Worm (Caenorhabditis elegans) whole organism, L1 larva: Measurements from ENCODE around the gene ets-5.

Experiments used
- C16A3.4 ChIP-seq: fragments of 150-350 bp; optimal IDR thresholded peaks from 2 replicates; lab custom pipeline; 2014; ENCODE audit warnings: missing biosample characterization, missing genetic modification characterization
- lin-35 ChIP-seq, 2 experiments: fragments of 150-350 bp; optimal IDR thresholded peaks; 2 replicates each; lab custom pipeline; 2014; ENCODE audit warnings: missing biosample characterization in 2 of 2, missing genetic modification characterization in 2 of 2, missing genetic modification reagents in 2 of 2
- lin-39 ChIP-seq: fragments of 150-350 bp; optimal IDR thresholded peaks from 2 replicates; lab custom pipeline; 2014; ENCODE audit warnings: missing biosample characterization, missing genetic modification reagents, missing genetic modification characterization
- mep-1 ChIP-seq: fragments of 150-350 bp; optimal IDR thresholded peaks from 2 replicates; lab custom pipeline; 2014; ENCODE audit warnings: missing biosample characterization, missing genetic modification characterization
- nhr-28 ChIP-seq: fragments of 150-350 bp; optimal IDR thresholded peaks from 2 replicates; lab custom pipeline; 2014; ENCODE audit warnings: missing biosample characterization, missing genetic modification characterization
- nhr-47 ChIP-seq: sonication (generic microtip); optimal IDR thresholded peaks from 2 replicates; lab custom pipeline; 2016; ENCODE audit warnings: mild to moderate bottlenecking, missing genetic modification characterization, moderate library complexity, missing compliant biosample characterization
- nhr-77 ChIP-seq: fragments of 150-350 bp; optimal IDR thresholded peaks from 2 replicates; lab custom pipeline; 2014; ENCODE audit warnings: missing biosample characterization, missing genetic modification characterization
- nhr-90 ChIP-seq: sonication (generic microtip); optimal IDR thresholded peaks from 2 replicates; lab custom pipeline; 2016; ENCODE audit warnings: mild to moderate bottlenecking, missing genetic modification characterization, missing compliant biosample characterization; ENCODE audit not compliant: poor library complexity
- skn-1 ChIP-seq: fragments of 150-350 bp; optimal IDR thresholded peaks from 2 replicates; lab custom pipeline; 2014; ENCODE audit warnings: missing biosample characterization, missing genetic modification characterization
- unc-62 ChIP-seq: fragments of 150-350 bp; optimal IDR thresholded peaks from 2 replicates; lab custom pipeline; 2014; ENCODE audit warnings: missing biosample characterization, missing genetic modification reagents, missing genetic modification characterization

DNA sequence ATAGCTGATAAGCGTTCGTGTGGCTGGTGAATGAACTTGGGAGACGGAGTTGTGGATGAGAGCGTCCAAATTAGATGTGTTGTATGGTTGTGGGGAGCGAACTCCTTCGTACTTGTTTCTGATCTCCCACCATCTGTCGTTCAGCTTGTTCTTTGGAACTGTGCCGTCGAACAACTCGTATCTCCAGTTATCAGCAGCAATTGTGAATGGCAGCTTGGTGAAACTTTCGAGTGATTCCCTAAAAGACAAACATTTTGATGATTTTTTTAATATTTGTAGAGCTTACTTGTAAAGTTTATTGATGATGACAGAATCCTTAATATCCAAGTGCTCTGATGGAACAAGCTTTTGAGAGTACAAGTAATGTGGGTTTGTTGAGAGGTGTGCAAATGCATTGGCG lies 9.7 kb upstream of the ets-5 start:
- TF ChIP-seq nhr-28 (tag; lab: Kevin White, UChicago): no peak
- no peak for TF ChIP-seq nhr-77 (tag; lab: Kevin White, UChicago)
- TF ChIP-seq unc-62 (GFP tag; lab: Kevin White, UChicago): no peak
- TF ChIP-seq C16A3.4 (tag; lab: Kevin White, UChicago): no peak
- TF ChIP-seq nhr-47 (tag; lab: Kevin White, UChicago): no peak
- no peak for TF ChIP-seq lin-35 (GFP tag; optimal IDR thresholded peaks at IDR 0.05; lab: Kevin White, UChicago)
- TF ChIP-seq mep-1 (tag; lab: Kevin White, UChicago): no peak
- no peak for TF ChIP-seq skn-1 (tag; lab: Kevin White, UChicago)
- no peak for TF ChIP-seq nhr-90 (tag; lab: Kevin White, UChicago)
- no peak for TF ChIP-seq lin-39
